Fruit fly (Drosophila melanogaster) whole organism, embryonic: ENCODE measurements around the gene CG13060.

Source experiments
- CG9609 ChIP-seq: fragments of 200-800 bp; sonication (Bioruptor generic); optimal IDR thresholded peaks from 3 replicates; lab custom pipeline; 2016; ENCODE audit warnings: missing biosample characterization, missing genetic modification characterization
- CG9932 ChIP-seq: fragments of 200-800 bp; sonication (Bioruptor generic); IDR thresholded peaks from 2 replicates; pipeline ENCODE4 v1.3.6; 2022; ENCODE audit warnings: missing biosample characterization, missing genetic modification characterization
- Fer2 ChIP-seq: fragments of 200-800 bp; sonication (Bioruptor generic); optimal IDR thresholded peaks from 2 replicates; lab custom pipeline; 2018; ENCODE audit warnings: missing biosample characterization, mild to moderate bottlenecking, missing genetic modification characterization, moderate library complexity

DNA sequence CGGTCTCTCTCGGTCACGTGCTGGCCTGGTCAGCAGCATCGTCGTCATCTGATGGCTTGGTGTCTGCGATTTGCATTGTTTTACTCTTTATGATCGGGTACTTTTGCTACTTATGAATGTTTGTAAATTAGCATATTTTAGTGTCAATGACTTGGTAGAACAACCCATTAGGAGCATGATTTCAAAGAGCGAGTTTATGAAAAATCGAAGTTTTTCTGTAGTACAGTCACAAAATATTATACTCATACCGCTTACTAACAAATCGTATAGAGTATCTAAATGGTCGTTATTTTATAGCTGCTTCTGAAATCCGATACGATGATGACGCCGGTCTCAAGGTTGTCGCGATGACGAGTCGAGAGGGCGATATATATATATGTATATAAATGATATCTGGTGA, 33.4 kb upstream of the CG13060 start:
- no peak for TF ChIP-seq CG9932 (GFP tag; lab: Robert Waterston, UW)
- no peak for TF ChIP-seq Fer2 (tag; lab: Kevin White, UChicago)
- TF ChIP-seq CG9609 (GFP tag; lab: Kevin White, UChicago) = no peak
